Fruit fly (Drosophila melanogaster): ENCODE measurements around the gene ND-ASHI.

The ND-ASHI gene

DNA sequence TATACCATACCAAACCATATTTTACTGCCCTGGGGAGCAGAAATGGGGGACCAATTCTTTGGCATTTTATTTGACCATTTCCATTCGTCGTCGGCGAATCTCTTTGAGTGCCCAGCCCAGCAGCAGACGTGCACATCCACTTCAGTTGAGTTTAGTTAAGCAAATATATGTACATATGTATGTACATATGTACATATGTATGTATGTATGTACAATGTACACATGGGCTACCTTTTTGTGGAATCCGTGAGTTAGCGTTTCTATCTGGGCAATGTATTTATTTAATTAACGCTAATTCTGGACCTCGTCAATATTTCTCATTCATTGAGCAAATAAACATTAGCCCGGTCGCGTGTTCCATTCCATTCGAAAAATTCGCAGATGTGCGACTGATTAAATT, 41.0 kb upstream of the ND-ASHI start:
- TF ChIP-seq CG3726 (GFP tag; IDR thresholded peaks at IDR 0.05) (no peak), sens (GFP tag) (peak; percentile 73), CG13775 (GFP tag; optimal IDR thresholded peaks at IDR 0.05) (no peak), Hr3 (GFP tag; optimal IDR thresholded peaks at IDR 0.05) (no peak), CG8388 (GFP tag; optimal IDR thresholded peaks at IDR 0.05) (no peak), sens-2 (GFP tag; IDR thresholded peaks at IDR 0.05) (no peak), sob (GFP tag; IDR thresholded peaks at IDR 0.05) (peak; percentile 28; the same call in 1 of the 2 replicates), Ptx1 (GFP tag; IDR thresholded peaks at IDR 0.05) (no peak), Hr78 (GFP tag; optimal IDR thresholded peaks at IDR 0.05) (no peak), CG17186 (GFP tag; optimal IDR thresholded peaks at IDR 0.05) (no peak), psq (GFP tag; optimal IDR thresholded peaks at IDR 0.05) (no peak), zfh2 (GFP tag; optimal IDR thresholded peaks at IDR 0.05) (no peak), cg (GFP tag; optimal IDR thresholded peaks at IDR 0.05) (no peak), shn (GFP tag; optimal IDR thresholded peaks at IDR 0.05) (no peak), CG13894 (tag; optimal IDR thresholded peaks at IDR 0.05) (no peak), CG11723 (GFP tag; optimal IDR thresholded peaks at IDR 0.05) (no peak), Oaz (GFP tag; IDR thresholded peaks at IDR 0.05) (no peak), CG11695 (GFP tag; IDR thresholded peaks at IDR 0.05) (0 out of 3 replicates have a peak, but pooled peaks have one; percentile 30), lilli (GFP tag; optimal IDR thresholded peaks at IDR 0.05) (no peak), CG4617 (GFP tag; optimal IDR thresholded peaks at IDR 0.05; ENCODE audit: borderline replicate concordance) (no peak), Tbp (GFP tag; optimal IDR thresholded peaks at IDR 0.05) (no peak), CG1832 (GFP tag; optimal IDR thresholded peaks at IDR 0.05) (no peak), CG15011 (GFP tag; optimal IDR thresholded peaks at IDR 0.05) (no peak), schlank (tag; optimal IDR thresholded peaks at IDR 0.05) (no peak), CG2889 (GFP tag; IDR thresholded peaks at IDR 0.05) (no peak), CG12236 (GFP tag; optimal IDR thresholded peaks at IDR 0.05) (no peak), CG5180 (GFP tag; optimal IDR thresholded peaks at IDR 0.05) (peak; percentile 18), Ssrp (tag; optimal IDR thresholded peaks at IDR 0.05) (no peak), CG17568 (GFP tag; optimal IDR thresholded peaks at IDR 0.05) (peak; percentile 24), CG34224 (GFP tag; IDR thresholded peaks at IDR 0.05; ENCODE audit: partially characterized antibody) (no peak), klu (GFP tag; IDR thresholded peaks at IDR 0.05) (no peak), row (GFP tag; IDR thresholded peaks at IDR 0.05) (no peak), CG15269 (tag; optimal IDR thresholded peaks at IDR 0.05) (no peak), CG9817 (tag; optimal IDR thresholded peaks at IDR 0.05) (no peak), ems (GFP tag; optimal IDR thresholded peaks at IDR 0.05) (no peak), CG12071 (GFP tag; optimal IDR thresholded peaks at IDR 0.05) (peak; percentile 29), CG1647 (GFP tag; optimal IDR thresholded peaks at IDR 0.05) (no peak), CG17361 (GFP tag; IDR thresholded peaks at IDR 0.05) (no peak), CG14667 (GFP tag; IDR thresholded peaks at IDR 0.05) (no peak), Deaf1 (tag; optimal IDR thresholded peaks at IDR 0.05) (no peak), CG30431 (GFP tag; optimal IDR thresholded peaks at IDR 0.05) (no peak), CoRest (tag; optimal IDR thresholded peaks at IDR 0.05) (no peak), az2 (GFP tag; optimal IDR thresholded peaks at IDR 0.05) (no peak), B-H2 (GFP tag; optimal IDR thresholded peaks at IDR 0.05) (no peak), rib (GFP tag; IDR thresholded peaks at IDR 0.05) (no peak; the same call in 1 of the 2 replicates), inv (GFP tag; IDR thresholded peaks at IDR 0.05; ENCODE audit: partially characterized antibody) (no peak), Mad (GFP tag; optimal IDR thresholded peaks at IDR 0.05) (no peak), CG7271 (tag; optimal IDR thresholded peaks at IDR 0.05) (no peak), CG10147 (GFP tag; optimal IDR thresholded peaks at IDR 0.05) (no peak), Abd-B (GFP tag; optimal IDR thresholded peaks at IDR 0.05) (no peak), Drgx (GFP tag; IDR thresholded peaks at IDR 0.05) (no peak), sna (GFP tag; IDR thresholded peaks at IDR 0.05; ENCODE audit: partially characterized antibody) (no peak)

Data from whole organism, embryonic.